Comparison of ENCODE assay signal across 1 fruit fly cellular context in the genomic region with DNA sequence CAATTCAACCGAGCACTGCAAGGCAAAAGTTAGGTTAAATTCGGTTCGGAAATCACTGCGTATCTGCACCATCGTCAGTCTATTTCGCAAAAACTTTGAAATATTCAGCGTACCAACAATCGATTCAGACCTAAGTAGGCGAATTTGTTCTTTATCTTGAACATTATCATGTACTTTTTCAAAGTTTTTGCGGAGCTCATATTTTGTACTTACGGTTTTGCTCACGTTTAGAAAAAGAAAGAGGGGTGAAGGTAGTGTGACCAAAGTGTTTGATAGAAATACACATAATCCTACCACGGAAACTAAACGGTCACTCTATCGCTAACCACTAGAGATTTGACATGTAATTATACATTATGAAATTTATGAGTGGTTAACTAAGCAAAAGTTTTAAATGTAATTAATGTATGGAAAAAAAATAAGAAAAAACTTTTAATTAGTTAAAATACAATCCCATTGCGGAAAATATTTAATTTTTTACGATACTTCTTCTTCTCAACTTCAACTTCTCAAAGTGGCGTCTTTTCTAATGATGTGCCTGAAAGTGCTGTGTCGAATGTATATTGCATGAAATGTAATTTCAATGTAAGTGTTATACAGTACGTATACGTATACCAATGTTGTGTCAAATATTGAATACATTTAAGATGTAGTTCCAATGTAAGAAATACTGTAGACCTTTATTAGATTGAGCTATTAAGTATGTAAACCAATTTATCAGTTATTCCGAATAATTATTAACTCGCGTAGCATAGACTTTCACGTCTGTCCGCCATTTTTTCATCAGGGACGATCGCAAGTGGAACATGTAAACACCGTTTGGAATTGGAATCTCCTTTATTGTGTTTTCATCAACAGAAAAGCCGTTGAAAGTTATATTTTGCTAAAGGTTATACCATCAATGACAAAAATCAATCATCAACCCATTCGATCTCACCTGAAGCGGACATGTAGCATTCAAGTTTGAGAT.
TF ChIP-seq lines count a peak whose summit lies in the region.

A gene (minus strand): TSS at position 245 of the 970 bp plus-strand sequence.

TF ChIP-seq in whole organism, embryonic, 481 proteins besides CTCF, POLR2A, EP300 and RAD21 (continued from another document):
- TF ChIP-seq knrl (GFP tag; IDR thresholded peaks at IDR 0.05; lab: Robert Waterston, UW; ENCODE audit: partially characterized antibody) (peak; percentile 54; the same call in 1 of the 3 replicates), CG12104 (GFP tag; optimal IDR thresholded peaks at IDR 0.05; lab: Kevin White, UChicago) (no peak), CG17361 (GFP tag; IDR thresholded peaks at IDR 0.05; lab: Robert Waterston, UW) (peak; percentile 44; the same call in 1 of the 3 replicates), Eip74EF (GFP tag; optimal IDR thresholded peaks at IDR 0.05; lab: Kevin White, UChicago) (peak in 1 of 2 experiments; percentile 22), Stat92E (GFP tag; optimal IDR thresholded peaks at IDR 0.05; lab: Kevin White, UChicago) (peak in 1 of 3 experiments; percentile 37), Xrp1 (GFP tag; IDR thresholded peaks at IDR 0.05; lab: Robert Waterston, UW) (0 out of 2 replicates have a peak, but pooled peaks have one; percentile 21), Dbx (GFP tag; IDR thresholded peaks at IDR 0.05; lab: Robert Waterston, UW) (0 out of 3 replicates have a peak, but pooled peaks have one; percentile 41), CG12071 (GFP tag; optimal IDR thresholded peaks at IDR 0.05; lab: Kevin White, UChicago) (peak; percentile 20), CG15514 (GFP tag; optimal IDR thresholded peaks at IDR 0.05; lab: Kevin White, UChicago) (peak; percentile 41), trem (tag; optimal IDR thresholded peaks at IDR 0.05; lab: Kevin White, UChicago) (peak; percentile 48), kni (GFP tag; optimal IDR thresholded peaks at IDR 0.05; lab: Kevin White, UChicago) (no peak), CG12659 (GFP tag; optimal IDR thresholded peaks at IDR 0.05; lab: Kevin White, UChicago) (peak; percentile 63), CG2116 (GFP tag; optimal IDR thresholded peaks at IDR 0.05; lab: Kevin White, UChicago) (peak; percentile 28), eve (GFP tag; optimal IDR thresholded peaks at IDR 0.05; lab: Kevin White, UChicago) (peak in 1 of 2 experiments; percentile 59), sug (tag; optimal IDR thresholded peaks at IDR 0.05; lab: Kevin White, UChicago) (peak; percentile 39), Dip3 (GFP tag; optimal IDR thresholded peaks at IDR 0.05; lab: Kevin White, UChicago) (no peak), dmrt99B (tag; optimal IDR thresholded peaks at IDR 0.05; lab: Kevin White, UChicago) (peak; percentile 13), CG9437 (GFP tag; optimal IDR thresholded peaks at IDR 0.05; lab: Kevin White, UChicago) (peak; percentile 47), CG8924 (tag; optimal IDR thresholded peaks at IDR 0.05; lab: Kevin White, UChicago) (peak; percentile 19), gsb-n (tag; optimal IDR thresholded peaks at IDR 0.05; lab: Kevin White, UChicago) (peak; percentile 11), CG16779 (GFP tag; IDR thresholded peaks at IDR 0.05; lab: Robert Waterston, UW) (no peak), CG34422 (GFP tag; IDR thresholded peaks at IDR 0.05; lab: Robert Waterston, UW) (peak; percentile 48; the same call in 1 of the 3 replicates), HmgZ (tag; optimal IDR thresholded peaks at IDR 0.05; lab: Kevin White, UChicago) (peak; percentile 19), CG13296 (GFP tag; optimal IDR thresholded peaks at IDR 0.05; lab: Kevin White, UChicago) (peak; percentile 75), chn (GFP tag; optimal IDR thresholded peaks at IDR 0.05; lab: Kevin White, UChicago) (no peak), ken (GFP tag; IDR thresholded peaks at IDR 0.05; lab: Robert Waterston, UW) (no peak), CG34376 (GFP tag; optimal IDR thresholded peaks at IDR 0.05; lab: Kevin White, UChicago) (peak; percentile 75), pfk (GFP tag; optimal IDR thresholded peaks at IDR 0.05; lab: Kevin White, UChicago) (peak; percentile 70), lilli (GFP tag; optimal IDR thresholded peaks at IDR 0.05; lab: Kevin White, UChicago) (peak; percentile 24), CG10267 (tag; optimal IDR thresholded peaks at IDR 0.05; lab: Kevin White, UChicago) (peak; percentile 46), salm (tag; optimal IDR thresholded peaks at IDR 0.05; lab: Kevin White, UChicago) (peak; percentile 19), vnd (GFP tag; IDR thresholded peaks at IDR 0.05; lab: Robert Waterston, UW; ENCODE audit: partially characterized antibody) (no peak), bbx (GFP tag; IDR thresholded peaks at IDR 0.05; lab: Robert Waterston, UW; ENCODE audit: partially characterized antibody) (peak; percentile 22; the same call in 1 of the 2 replicates), CG4707 (GFP tag; optimal IDR thresholded peaks at IDR 0.05; lab: Kevin White, UChicago) (peak; percentile 9), CG8388 (GFP tag; optimal IDR thresholded peaks at IDR 0.05; lab: Kevin White, UChicago) (peak; percentile 7), ac (GFP tag; optimal IDR thresholded peaks at IDR 0.05; lab: Kevin White, UChicago) (peak; percentile 29), Deaf1 (tag; optimal IDR thresholded peaks at IDR 0.05; lab: Kevin White, UChicago) (peak; percentile 27), stwl (tag; optimal IDR thresholded peaks at IDR 0.05; lab: Kevin White, UChicago) (peak; percentile 54), CG2202 (tag; optimal IDR thresholded peaks at IDR 0.05; lab: Kevin White, UChicago) (peak; percentile 7), YL-1 (GFP tag; optimal IDR thresholded peaks at IDR 0.05; lab: Kevin White, UChicago) (peak; percentile 89), Poxn (GFP tag; IDR thresholded peaks at IDR 0.05; lab: Robert Waterston, UW) (no peak), CG13775 (GFP tag; optimal IDR thresholded peaks at IDR 0.05; lab: Kevin White, UChicago) (peak; percentile 8), sqz (GFP tag; optimal IDR thresholded peaks at IDR 0.05; lab: Kevin White, UChicago) (peak; percentile 40), CG12219 (GFP tag; optimal IDR thresholded peaks at IDR 0.05; lab: Kevin White, UChicago) (peak; percentile 43), pnt (GFP tag; optimal IDR thresholded peaks at IDR 0.05; lab: Kevin White, UChicago) (no peak), CG12769 (tag; optimal IDR thresholded peaks at IDR 0.05; lab: Kevin White, UChicago) (peak; percentile 47), sna (GFP tag; IDR thresholded peaks at IDR 0.05; lab: Robert Waterston, UW; ENCODE audit: partially characterized antibody) (no peak), CG17568 (GFP tag; optimal IDR thresholded peaks at IDR 0.05; lab: Kevin White, UChicago) (peak; percentile 73), lab (GFP tag; optimal IDR thresholded peaks at IDR 0.05; lab: Kevin White, UChicago) (peak; percentile 58), ap (GFP tag; IDR thresholded peaks at IDR 0.05; lab: Robert Waterston, UW) (no peak), dysf (GFP tag; IDR thresholded peaks at IDR 0.05; lab: Robert Waterston, UW) (no peak; the same call in 2 of the 3 replicates), Hand (GFP tag; optimal IDR thresholded peaks at IDR 0.05; lab: Kevin White, UChicago) (peak; percentile 0), ind (GFP tag; optimal IDR thresholded peaks at IDR 0.05; lab: Kevin White, UChicago) (no peak), CG7745 (tag; optimal IDR thresholded peaks at IDR 0.05; lab: Kevin White, UChicago) (peak; percentile 8), CG6272 (GFP tag; IDR thresholded peaks at IDR 0.05; lab: Robert Waterston, UW) (no peak), Meics (GFP tag; optimal IDR thresholded peaks at IDR 0.05; lab: Kevin White, UChicago) (peak; percentile 24), cato (GFP tag; optimal IDR thresholded peaks at IDR 0.05; lab: Kevin White, UChicago; ENCODE audit: borderline replicate concordance) (no peak), Jarid2 (GFP tag; optimal IDR thresholded peaks at IDR 0.05; lab: Kevin White, UChicago) (peak; percentile 69), nau (GFP tag; optimal IDR thresholded peaks at IDR 0.05; lab: Kevin White, UChicago) (peak; percentile 4), eyg (GFP tag; optimal IDR thresholded peaks at IDR 0.05; lab: Kevin White, UChicago) (no peak), cwo (GFP tag; optimal IDR thresholded peaks at IDR 0.05; lab: Kevin White, UChicago) (peak; percentile 21), MESR4 (GFP tag; optimal IDR thresholded peaks at IDR 0.05; lab: Kevin White, UChicago) (peak; percentile 98), gem (tag; optimal IDR thresholded peaks at IDR 0.05; lab: Kevin White, UChicago) (peak; percentile 4), CG11695 (GFP tag; IDR thresholded peaks at IDR 0.05; lab: Robert Waterston, UW) (0 out of 3 replicates have a peak, but pooled peaks have one; percentile 11), CG1603 (tag; optimal IDR thresholded peaks at IDR 0.05; lab: Kevin White, UChicago) (peak; percentile 22), CG2678 (tag; optimal IDR thresholded peaks at IDR 0.05; lab: Kevin White, UChicago) (peak; percentile 58), grau (tag; optimal IDR thresholded peaks at IDR 0.05; lab: Kevin White, UChicago) (peak; percentile 37), CG17359 (tag; optimal IDR thresholded peaks at IDR 0.05; lab: Kevin White, UChicago) (peak; percentile 38), CrebB (tag; optimal IDR thresholded peaks at IDR 0.05; lab: Kevin White, UChicago) (peak; percentile 67), sim (GFP tag; IDR thresholded peaks at IDR 0.05; lab: Robert Waterston, UW) (peak; percentile 4; the same call in 1 of the 2 replicates), CG18011 (GFP tag; optimal IDR thresholded peaks at IDR 0.05; lab: Kevin White, UChicago) (no peak), Ets65A (GFP tag; lab: Kevin White, UChicago) (peak; percentile 91), CG13894 (tag; optimal IDR thresholded peaks at IDR 0.05; lab: Kevin White, UChicago) (peak; percentile 59), CG17829 (tag; optimal IDR thresholded peaks at IDR 0.05; lab: Kevin White, UChicago) (peak; percentile 36), CG3995 (GFP tag; optimal IDR thresholded peaks at IDR 0.05; lab: Kevin White, UChicago) (peak; percentile 9), pzg (GFP tag; optimal IDR thresholded peaks at IDR 0.05; lab: Kevin White, UChicago) (peak; percentile 61), ftz-f1 (GFP tag; optimal IDR thresholded peaks at IDR 0.05; lab: Kevin White, UChicago) (no peak), CG15479 (GFP tag; optimal IDR thresholded peaks at IDR 0.05; lab: Kevin White, UChicago) (no peak), CG18619 (GFP tag; optimal IDR thresholded peaks at IDR 0.05; lab: Kevin White, UChicago) (peak; percentile 20), pita (GFP tag; optimal IDR thresholded peaks at IDR 0.05; lab: Kevin White, UChicago) (peak; percentile 53), CG3281 (GFP tag; optimal IDR thresholded peaks at IDR 0.05; lab: Kevin White, UChicago) (peak; percentile 68), Scr (GFP tag; IDR thresholded peaks at IDR 0.05; lab: Robert Waterston, UW; ENCODE audit: partially characterized antibody) (peak; percentile 37; the same call in 1 of the 2 replicates), stc (GFP tag; IDR thresholded peaks at IDR 0.05; lab: Robert Waterston, UW) (peak; percentile 22; the same call in 1 of the 2 replicates), so (GFP tag; IDR thresholded peaks at IDR 0.05; lab: Robert Waterston, UW) (0 out of 3 replicates have a peak, but pooled peaks have one; percentile 44), PHDP (tag; optimal IDR thresholded peaks at IDR 0.05; lab: Kevin White, UChicago) (peak; percentile 56), CG12391 (tag; optimal IDR thresholded peaks at IDR 0.05; lab: Kevin White, UChicago) (peak; percentile 45), al (GFP tag; IDR thresholded peaks at IDR 0.05; lab: Robert Waterston, UW) (no peak), nom (GFP tag; optimal IDR thresholded peaks at IDR 0.05; lab: Kevin White, UChicago) (peak; percentile 67)
